Worm (Caenorhabditis elegans): ENCODE data around the gene rab-6.2.

ce11 chrX:17184363-17184762, 37.9 kb upstream of the rab-6.2 start:
- TF ChIP-seq elt-3 (tag; optimal IDR thresholded peaks at IDR 0.05): peak in 1 of 6 experiments; percentile 29
- no peak for TF ChIP-seq ztf-4 (tag; optimal IDR thresholded peaks at IDR 0.05)
- no peak for TF ChIP-seq unc-130 (tag; optimal IDR thresholded peaks at IDR 0.05)
- TF ChIP-seq hlh-4 (tag; optimal IDR thresholded peaks at IDR 0.05): no peak
- TF ChIP-seq tbx-2 (tag; optimal IDR thresholded peaks at IDR 0.05): peak; percentile 54
- no peak for TF ChIP-seq ces-1 (GFP tag; optimal IDR thresholded peaks at IDR 0.05)
- peak; percentile 50 to 68 for TF ChIP-seq efl-1 (optimal IDR thresholded peaks at IDR 0.05)
- TF ChIP-seq efl-1 (GFP tag; optimal IDR thresholded peaks at IDR 0.05 in 1 of 2): peak in 1 of 2 experiments; percentile 93
- TF ChIP-seq zag-1 (tag; optimal IDR thresholded peaks at IDR 0.05): no peak
- peak; percentile 42 for TF ChIP-seq nhr-77 (tag; optimal IDR thresholded peaks at IDR 0.05)
- TF ChIP-seq aly-2 (tag; optimal IDR thresholded peaks at IDR 0.05): no peak
- peak; percentile 2 for TF ChIP-seq irx-1 (tag; optimal IDR thresholded peaks at IDR 0.05)
- no peak for TF ChIP-seq nhr-76 (tag; optimal IDR thresholded peaks at IDR 0.05)
- TF ChIP-seq nhr-71 (tag; optimal IDR thresholded peaks at IDR 0.05): peak; percentile 75
